Worm (Caenorhabditis elegans) whole organism, early embryonic: ENCODE measurements around the gene nhr-26.

Experiments
- B0310.2 ChIP-seq: sonication (generic microtip); optimal IDR thresholded peaks from 2 replicates; lab custom pipeline; 2016; ENCODE audit warnings: mild to moderate bottlenecking, missing genetic modification characterization, missing compliant biosample characterization
- F13C5.2 ChIP-seq: sonication (generic microtip); optimal IDR thresholded peaks from 2 replicates; lab custom pipeline; 2017; ENCODE audit warnings: mild to moderate bottlenecking, missing genetic modification characterization, inconsistent platforms, missing compliant biosample characterization
- aly-1 ChIP-seq: sonication (generic microtip); optimal IDR thresholded peaks from 2 replicates; lab custom pipeline; 2016; ENCODE audit warnings: missing genetic modification characterization, missing compliant biosample characterization
- ama-1 ChIP-seq: fragments of 150-350 bp; optimal IDR thresholded peaks from 2 replicates; lab custom pipeline; 2014
- ceh-13 ChIP-seq: fragments of 200-800 bp; sonication (Bioruptor generic); optimal IDR thresholded peaks from 2 replicates; lab custom pipeline; 2018; ENCODE audit warnings: mild to moderate bottlenecking, missing genetic modification characterization, missing compliant biosample characterization
- ceh-36 ChIP-seq: sonication (generic microtip); optimal IDR thresholded peaks from 2 replicates; lab custom pipeline; 2016; ENCODE audit warnings: missing genetic modification characterization, inconsistent platforms, missing compliant biosample characterization
- ets-7 ChIP-seq: sonication (generic microtip); optimal IDR thresholded peaks from 2 replicates; lab custom pipeline; 2016; ENCODE audit warnings: missing genotype, missing genetic modification characterization, missing compliant biosample characterization
- flt-1 ChIP-seq: fragments of 200-800 bp; sonication (Bioruptor generic); IDR thresholded peaks from 2 replicates; pipeline ENCODE4 v1.3.6; 2022; ENCODE audit warnings: missing genetic modification characterization, missing compliant biosample characterization
- hmbx-1 ChIP-seq: sonication (generic microtip); optimal IDR thresholded peaks from 2 replicates; lab custom pipeline; 2016; ENCODE audit warnings: mild to moderate bottlenecking, missing genetic modification characterization, missing compliant biosample characterization
- hmg-4 ChIP-seq: fragments of 200-800 bp; sonication (Bioruptor generic); optimal IDR thresholded peaks from 2 replicates; lab custom pipeline; 2018; ENCODE audit warnings: mild to moderate bottlenecking, missing genetic modification characterization, missing compliant biosample characterization
- hnd-1 ChIP-seq: sonication (generic microtip); optimal IDR thresholded peaks from 2 replicates; lab custom pipeline; 2016; ENCODE audit warnings: missing genetic modification characterization, missing compliant biosample characterization
- pes-1 ChIP-seq: fragments of 200-800 bp; sonication (Bioruptor generic); IDR thresholded peaks from 2 replicates; pipeline ENCODE4 v1.3.6; 2022; ENCODE audit warnings: missing genetic modification reagents, missing genetic modification characterization, missing compliant biosample characterization
- scrt-1 ChIP-seq: fragments of 200-800 bp; sonication (Bioruptor generic); IDR thresholded peaks from 2 replicates; pipeline ENCODE4 v1.3.6; 2022; ENCODE audit warnings: missing genetic modification characterization, missing compliant biosample characterization
- sea-1 ChIP-seq: fragments of 200-800 bp; sonication (Bioruptor generic); conservative IDR thresholded peaks from 2 replicates; pipeline ENCODE4 v1.3.6; 2022; ENCODE audit warnings: missing genetic modification characterization, missing compliant biosample characterization
- tbx-11 ChIP-seq: fragments of 200-800 bp; sonication (Bioruptor generic); IDR thresholded peaks from 2 replicates; pipeline ENCODE4 v1.3.6; 2022; ENCODE audit warnings: missing genetic modification characterization, missing compliant biosample characterization
- tbx-37 ChIP-seq: fragments of 200-800 bp; sonication (Bioruptor generic); conservative IDR thresholded peaks from 2 replicates; pipeline ENCODE4 v1.3.6; 2022; ENCODE audit warnings: missing genetic modification reagents, missing genetic modification characterization, missing compliant biosample characterization
- tra-4 ChIP-seq: sonication (generic microtip); optimal IDR thresholded peaks from 2 replicates; lab custom pipeline; 2017; ENCODE audit warnings: missing genetic modification characterization, missing compliant biosample characterization

Gene nhr-26

DNA sequence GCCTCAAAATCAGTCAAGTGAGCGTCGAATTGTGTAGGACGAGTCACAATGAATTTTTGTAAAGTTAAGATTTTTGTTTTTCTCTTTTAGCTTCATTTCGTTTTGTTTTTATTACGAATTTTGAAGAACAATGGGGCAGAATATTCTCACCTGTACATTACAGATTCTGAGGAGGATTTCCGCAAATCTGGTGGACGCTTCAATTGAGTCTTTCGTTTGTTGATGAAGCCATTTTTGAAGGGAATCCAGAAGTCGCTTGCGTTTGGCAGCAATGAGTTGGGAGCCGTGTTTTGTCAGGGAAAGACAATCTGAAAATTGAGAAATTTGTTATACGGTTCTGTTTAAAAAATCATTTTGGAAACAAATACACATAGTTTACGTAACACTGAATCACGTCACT, 35.8 kb downstream of the nhr-26 start:
- TF ChIP-seq sea-1 (no peak), pes-1 (GFP tag; lab: Robert Waterston, UW) (no peak), flt-1 (GFP tag; lab: Robert Waterston, UW) (no peak), ets-7 (tag; lab: Kevin White, UChicago) (no peak), ceh-36 (tag; lab: Kevin White, UChicago) (no peak), ceh-13 (no peak), hmg-4 (GFP tag; lab: Kevin White, UChicago) (no peak), hmbx-1 (no peak), ama-1 (lab: Kevin White, UChicago) (no peak), aly-1 (no peak)

- no peak for TF ChIP-seq hmbx-1
- no peak for TF ChIP-seq ceh-13
- TF ChIP-seq B0310.2 (tag; lab: Kevin White, UChicago), result no peak
- TF ChIP-seq sea-1, result no peak
- no peak for TF ChIP-seq ama-1 (lab: Kevin White, UChicago)
- no peak for TF ChIP-seq hnd-1 (tag; lab: Kevin White, UChicago)
- TF ChIP-seq ets-7 (tag; lab: Kevin White, UChicago), result no peak
- TF ChIP-seq ceh-36 (tag; lab: Kevin White, UChicago), result no peak
- no peak for TF ChIP-seq tra-4
- TF ChIP-seq hmg-4 (GFP tag; lab: Kevin White, UChicago), result no peak
- no peak for TF ChIP-seq flt-1 (GFP tag; lab: Robert Waterston, UW)
- no peak for TF ChIP-seq pes-1 (GFP tag; lab: Robert Waterston, UW)
- TF ChIP-seq tbx-37 (GFP tag; lab: Robert Waterston, UW), result no peak
- no peak for TF ChIP-seq scrt-1 (GFP tag; lab: Robert Waterston, UW)
- no peak for TF ChIP-seq F13C5.2 (tag; lab: Kevin White, UChicago)
- TF ChIP-seq tbx-11 (GFP tag; lab: Robert Waterston, UW), result no peak
Measured at ce11 chrX:12663537-12663936, 36.7 kb downstream of the nhr-26 start, which contains the start of gene nlp-76. TSS of gene nlp-76 (minus strand) at chrX:12663903.

ce11 chrX:12663114-12663513, 37.2 kb downstream of the nhr-26 start:
- TF ChIP-seq hmbx-1, result no peak
- no peak for TF ChIP-seq tbx-37 (GFP tag; lab: Robert Waterston, UW)
- no peak for TF ChIP-seq F13C5.2 (tag; lab: Kevin White, UChicago)
- TF ChIP-seq tra-4, result no peak
- TF ChIP-seq ceh-13, result no peak
- TF ChIP-seq tbx-11 (GFP tag; lab: Robert Waterston, UW), result no peak
- no peak for TF ChIP-seq scrt-1 (GFP tag; lab: Robert Waterston, UW)
- TF ChIP-seq B0310.2 (tag; lab: Kevin White, UChicago), result no peak
- no peak for TF ChIP-seq ceh-36 (tag; lab: Kevin White, UChicago)

- peak; percentile 94 for TF ChIP-seq sea-1
- TF ChIP-seq ama-1 (lab: Kevin White, UChicago), result no peak
- TF ChIP-seq tra-4, result peak; percentile 78
- TF ChIP-seq hmg-4 (GFP tag; lab: Kevin White, UChicago), result peak; percentile 93
- peak; percentile 91 for TF ChIP-seq F13C5.2 (tag; lab: Kevin White, UChicago)
- TF ChIP-seq ceh-13, result peak; percentile 74
- TF ChIP-seq B0310.2 (tag; lab: Kevin White, UChicago), result peak; percentile 90
- TF ChIP-seq hmbx-1, result peak; percentile 74
- peak; percentile 71 for TF ChIP-seq hnd-1 (tag; lab: Kevin White, UChicago)
- peak; percentile 60 for TF ChIP-seq tbx-37 (GFP tag; lab: Robert Waterston, UW)
- TF ChIP-seq aly-1, result peak; percentile 97
- TF ChIP-seq ets-7 (tag; lab: Kevin White, UChicago), result peak; percentile 62
- peak; percentile 82 for TF ChIP-seq flt-1 (GFP tag; lab: Robert Waterston, UW)
- TF ChIP-seq ceh-36 (tag; lab: Kevin White, UChicago), result peak; percentile 94
- TF ChIP-seq tbx-11 (GFP tag; lab: Robert Waterston, UW), result peak; percentile 84
- peak; percentile 86 for TF ChIP-seq scrt-1 (GFP tag; lab: Robert Waterston, UW)
- peak; percentile 90 for TF ChIP-seq pes-1 (GFP tag; lab: Robert Waterston, UW)
Measured at ce11 chrX:12661091-12661526, 39.2 kb downstream of the nhr-26 start.

ce11 chrX:12659814-12660213, 40.5 kb downstream of the nhr-26 start, which contains the start of gene C02B4.3:
TSS of gene C02B4.3 (minus strand) at chrX:12659847.
- TF ChIP-seq ama-1 (lab: Kevin White, UChicago), result no peak
- no peak for TF ChIP-seq tbx-11 (GFP tag; lab: Robert Waterston, UW)
- no peak for TF ChIP-seq aly-1
- TF ChIP-seq tbx-37 (GFP tag; lab: Robert Waterston, UW), result no peak
- TF ChIP-seq flt-1 (GFP tag; lab: Robert Waterston, UW), result no peak

ce11 chrX:12656420-12657033, 43.7 kb downstream of the nhr-26 start:
- TF ChIP-seq tra-4 (no peak), pes-1 (GFP tag; lab: Robert Waterston, UW) (0 out of 2 replicates have a peak, but pooled peaks have one; percentile 49)

DNA sequence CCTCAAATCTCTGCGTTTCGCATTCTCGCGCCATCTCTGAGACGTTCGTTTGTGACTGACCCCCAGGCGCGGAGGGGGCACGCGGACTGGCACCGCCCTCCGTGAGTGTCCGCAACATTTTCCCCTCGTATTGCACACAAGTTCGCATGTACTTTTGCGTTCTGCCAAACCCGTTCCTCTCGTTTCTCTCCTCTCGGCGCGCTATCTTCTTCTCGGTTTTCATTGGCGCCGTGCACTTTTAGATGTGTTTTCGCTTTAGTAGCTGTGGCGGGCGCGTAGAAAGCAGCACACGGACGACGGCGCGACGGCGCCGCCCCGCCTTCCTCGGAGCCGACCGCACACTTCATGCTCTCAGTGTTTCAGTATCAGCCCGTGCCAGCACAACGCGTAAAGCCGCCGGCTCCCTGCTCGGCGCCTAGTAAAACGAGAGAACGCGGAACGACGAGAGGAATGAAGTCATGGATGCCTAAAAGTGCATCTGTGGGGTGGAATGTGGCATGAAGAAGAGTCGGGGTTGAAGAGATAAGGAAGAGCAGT, 44.9 kb downstream of the nhr-26 start:
- no peak for TF ChIP-seq flt-1 (GFP tag; lab: Robert Waterston, UW)
- TF ChIP-seq scrt-1 (GFP tag; lab: Robert Waterston, UW), result no peak
- TF ChIP-seq hnd-1 (tag; lab: Kevin White, UChicago), result no peak
- TF ChIP-seq ceh-36 (tag; lab: Kevin White, UChicago), result no peak
- no peak for TF ChIP-seq ets-7 (tag; lab: Kevin White, UChicago)
- no peak for TF ChIP-seq hmbx-1
- TF ChIP-seq aly-1, result no peak
- TF ChIP-seq sea-1, result no peak
- no peak for TF ChIP-seq tra-4
- no peak for TF ChIP-seq B0310.2 (tag; lab: Kevin White, UChicago)
- TF ChIP-seq tbx-11 (GFP tag; lab: Robert Waterston, UW), result no peak
- no peak for TF ChIP-seq F13C5.2 (tag; lab: Kevin White, UChicago)
- TF ChIP-seq hmg-4 (GFP tag; lab: Kevin White, UChicago), result no peak
- TF ChIP-seq pes-1 (GFP tag; lab: Robert Waterston, UW), result no peak
- TF ChIP-seq tbx-37 (GFP tag; lab: Robert Waterston, UW), result no peak
- no peak for TF ChIP-seq ceh-13
- TF ChIP-seq ama-1 (lab: Kevin White, UChicago), result no peak
